Worm (Caenorhabditis elegans) whole organism, late embryonic: ENCODE measurements around the gene R09D1.12.

Experiments
- ceh-31 ChIP-seq: sonication (generic microtip); optimal IDR thresholded peaks from 2 replicates; lab custom pipeline; 2016; ENCODE audit warnings: missing genetic modification characterization, missing compliant biosample characterization
- ceh-45 ChIP-seq: fragments of 200-800 bp; sonication (Bioruptor generic); IDR thresholded peaks from 2 replicates; pipeline ENCODE4 v1.3.6; 2022; ENCODE audit warnings: missing genetic modification reagents, missing genetic modification characterization, missing compliant biosample characterization
- dmd-4 ChIP-seq: sonication (generic microtip); optimal IDR thresholded peaks from 2 replicates; lab custom pipeline; 2016; ENCODE audit warnings: borderline replicate concordance, missing genetic modification characterization, missing compliant biosample characterization
- hlh-6 ChIP-seq: sonication (generic microtip); optimal IDR thresholded peaks from 2 replicates; lab custom pipeline; 2016; ENCODE audit warnings: missing genotype, missing genetic modification characterization, missing compliant biosample characterization
- npax-4 ChIP-seq: sonication (generic microtip); optimal IDR thresholded peaks from 2 replicates; lab custom pipeline; 2016; ENCODE audit warnings: missing genetic modification characterization, missing compliant biosample characterization
- pag-3 ChIP-seq: sonication (generic microtip); optimal IDR thresholded peaks from 2 replicates; lab custom pipeline; 2016; ENCODE audit warnings: missing compliant biosample characterization, missing genetic modification characterization, borderline replicate concordance
- unc-3 ChIP-seq, 2 experiments: fragments of 200-800 bp in 1 of 2; sonication (Bioruptor generic) in 1 of 2; sonication (generic microtip) in 1 of 2; conservative IDR thresholded peaks in 1 of 2; optimal IDR thresholded peaks in 1 of 2; 2 replicates each; pipeline versions ENCODE4 v1.3.6 to Lab custom; 2016 to 2022; ENCODE audit warnings: missing compliant biosample characterization in 2 of 2, missing genetic modification characterization in 2 of 2, missing genetic modification reagents in 1 of 2

DNA sequence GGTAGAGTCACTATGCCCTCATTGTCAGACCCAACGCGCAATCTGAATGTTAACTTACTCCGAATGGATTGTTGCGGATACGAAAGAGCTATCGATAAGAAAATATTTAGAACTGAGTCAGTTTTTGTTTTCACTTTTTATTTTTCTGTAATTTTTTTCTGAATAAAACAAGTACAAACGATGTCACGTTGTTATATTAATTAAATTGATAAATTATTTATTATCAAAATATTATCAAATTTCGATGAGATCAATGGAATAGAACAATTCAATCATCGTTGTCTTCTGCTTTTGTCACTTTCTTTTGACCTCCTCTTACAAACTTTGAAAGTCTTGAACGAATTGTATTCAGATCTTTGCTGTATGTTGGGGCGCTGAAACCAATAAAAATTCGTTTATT lies 45.1 kb downstream of the R09D1.12 start, which contains the start of gene mpz-6:
- TF ChIP-seq ceh-45 (GFP tag; lab: Robert Waterston, UW) (no peak), unc-3 (GFP tag; conservative IDR thresholded peaks at IDR 0.05; lab: Robert Waterston, UW) (no peak), unc-3 (tag; optimal IDR thresholded peaks at IDR 0.05; lab: Kevin White, UChicago) (no peak), dmd-4 (tag; lab: Kevin White, UChicago) (no peak), hlh-6 (tag; lab: Kevin White, UChicago) (no peak), npax-4 (tag; lab: Kevin White, UChicago) (no peak), pag-3 (no peak), ceh-31 (no peak)
